Worm (Caenorhabditis elegans): ENCODE data around the gene irld-33.
"Not testable (repeated sequence)": the region's sequence is repeated elsewhere in the genome, so short reads cannot be mapped to it uniquely, and the experiment has no call there.

irld-33 gene

DNA sequence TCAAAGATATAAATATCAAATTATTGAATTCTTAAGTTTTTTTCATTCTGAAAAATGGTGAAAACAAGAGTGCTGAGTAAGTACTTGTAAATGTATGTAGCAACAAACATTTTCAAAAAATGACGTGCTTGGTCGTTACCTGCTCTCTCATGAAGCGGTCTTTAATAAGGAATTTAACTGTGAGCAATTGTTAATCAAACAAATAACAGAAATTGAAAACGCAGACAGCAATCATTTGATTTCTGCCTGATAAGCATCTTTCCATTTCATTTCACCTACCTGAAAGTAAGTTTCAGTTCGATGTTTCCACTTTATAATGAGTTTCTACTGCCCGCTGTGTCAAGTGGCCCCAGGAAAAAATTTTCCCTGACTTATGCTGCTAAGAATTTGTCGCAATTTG lies 24.2 kb downstream of the irld-33 start, which contains the start of gene math-28:
Gene math-28, plus strand, starts transcription at position 301 of the 400 bp plus-strand sequence.
- TF ChIP-seq nhr-11 (tag; optimal IDR thresholded peaks at IDR 0.05) (no peak), isw-1 (GFP tag; IDR thresholded peaks at IDR 0.05) (no peak), irx-1 (tag; optimal IDR thresholded peaks at IDR 0.05) (no peak), dpl-1 (GFP tag; optimal IDR thresholded peaks at IDR 0.05) (no peak), grh-1 (GFP tag; IDR thresholded peaks at IDR 0.05) (no peak)

- TF ChIP-seq nhr-12 (tag; optimal IDR thresholded peaks at IDR 0.05) (no peak), hlh-17 (GFP tag; optimal IDR thresholded peaks at IDR 0.05; ENCODE audit: borderline replicate concordance) (no peak), grh-1 (GFP tag; IDR thresholded peaks at IDR 0.05) (no peak), ztf-4 (tag; optimal IDR thresholded peaks at IDR 0.05) (no peak), zip-4 (GFP tag; optimal IDR thresholded peaks at IDR 0.05) (no peak), pqm-1 (tag; optimal IDR thresholded peaks at IDR 0.05) (no peak), nhr-85 (tag) (no peak), nhr-76 (tag; optimal IDR thresholded peaks at IDR 0.05) (no peak)
Measured at ce11 chrII:1766715-1767114, 27.9 kb downstream of the irld-33 start.

- TF ChIP-seq lin-35 (GFP tag; optimal IDR thresholded peaks at IDR 0.05) = peak in 1 of 2 experiments; percentile 10
- not testable (repeated sequence) for TF ChIP-seq efl-1 (optimal IDR thresholded peaks at IDR 0.05)
- peak in 1 of 2 experiments; percentile 43 for TF ChIP-seq efl-1 (GFP tag; optimal IDR thresholded peaks at IDR 0.05 in 1 of 2)
- TF ChIP-seq elt-2 (tag; optimal IDR thresholded peaks at IDR 0.05) = peak; percentile 28
Measured at ce11 chrII:1767458-1767857, 28.6 kb downstream of the irld-33 start.

DNA sequence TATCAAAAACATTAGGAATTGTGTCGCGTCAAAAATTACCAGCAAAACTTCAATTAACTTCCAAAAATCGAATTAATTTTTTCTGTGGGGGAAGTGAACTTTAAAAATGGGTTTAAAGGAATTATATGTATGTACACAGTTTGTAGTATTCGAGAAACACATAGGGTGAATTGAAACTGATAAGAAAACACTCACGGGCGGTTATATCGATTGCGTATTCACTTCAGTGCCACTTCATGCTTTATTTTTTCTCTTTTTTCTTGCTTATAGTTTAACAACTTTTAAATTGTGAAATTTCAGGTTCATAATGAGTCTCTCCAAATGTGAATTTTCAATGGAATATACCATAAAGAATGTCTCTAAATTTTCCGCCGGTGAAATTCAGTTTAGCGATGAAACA lies 32.5 kb downstream of the irld-33 start, which contains the start of gene math-26:
Gene math-26, plus strand, starts transcription at position 301 of the 400 bp plus-strand sequence.
- TF ChIP-seq unc-30, fos-1, tbx-2 (tag; optimal IDR thresholded peaks at IDR 0.05): not testable (repeated sequence)

DNA sequence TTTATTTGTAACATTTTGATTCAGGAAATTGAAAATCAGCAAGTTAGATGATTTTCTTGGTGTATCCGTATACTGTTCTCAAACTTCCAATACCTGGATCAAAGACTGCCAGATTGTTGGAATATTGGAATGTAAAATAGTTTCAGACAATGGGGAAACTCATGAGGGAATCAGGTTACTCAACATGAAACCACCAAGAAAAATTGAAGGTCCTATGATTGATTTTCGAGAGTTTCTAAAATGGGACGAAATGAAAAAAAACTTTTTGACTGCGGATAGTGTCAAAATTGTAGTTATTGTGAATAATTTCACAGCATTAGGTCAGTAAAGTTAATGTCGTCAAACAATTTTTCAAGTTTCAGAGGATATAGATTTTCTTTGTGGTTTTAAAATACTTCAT lies 32.9 kb downstream of the irld-33 start, which contains the start of gene math-3:
Gene math-3, plus strand, starts transcription at position 301 of the 400 bp plus-strand sequence.
- TF ChIP-seq nhr-28 (tag; optimal IDR thresholded peaks at IDR 0.05) = no peak
- TF ChIP-seq Y116A8C.19 (tag; optimal IDR thresholded peaks at IDR 0.05; ENCODE audit: borderline replicate concordance) = no peak
- no peak for TF ChIP-seq egl-13 (tag; optimal IDR thresholded peaks at IDR 0.05)
- no peak for TF ChIP-seq nhr-84 (tag; optimal IDR thresholded peaks at IDR 0.05)
- no peak for TF ChIP-seq unc-86 (tag; optimal IDR thresholded peaks at IDR 0.05)
- no peak for TF ChIP-seq C16A3.4 (tag; optimal IDR thresholded peaks at IDR 0.05)
- TF ChIP-seq ces-1 (GFP tag; optimal IDR thresholded peaks at IDR 0.05) = no peak
- no peak for TF ChIP-seq unc-98 (GFP tag; IDR thresholded peaks at IDR 0.05)
- TF ChIP-seq zag-1 (tag; optimal IDR thresholded peaks at IDR 0.05) = no peak
- no peak for TF ChIP-seq nhr-12 (tag; optimal IDR thresholded peaks at IDR 0.05)
- TF ChIP-seq swsn-7 (tag; optimal IDR thresholded peaks at IDR 0.05) = no peak
- no peak for TF ChIP-seq lin-15B (tag; optimal IDR thresholded peaks at IDR 0.05)
- TF ChIP-seq C04F5.9 (tag; optimal IDR thresholded peaks at IDR 0.05) = no peak
- TF ChIP-seq pag-3 (tag; optimal IDR thresholded peaks at IDR 0.05; ENCODE audit: borderline replicate concordance, insufficient read depth) = no peak
- TF ChIP-seq lin-35 (GFP tag; optimal IDR thresholded peaks at IDR 0.05) = no peak

DNA sequence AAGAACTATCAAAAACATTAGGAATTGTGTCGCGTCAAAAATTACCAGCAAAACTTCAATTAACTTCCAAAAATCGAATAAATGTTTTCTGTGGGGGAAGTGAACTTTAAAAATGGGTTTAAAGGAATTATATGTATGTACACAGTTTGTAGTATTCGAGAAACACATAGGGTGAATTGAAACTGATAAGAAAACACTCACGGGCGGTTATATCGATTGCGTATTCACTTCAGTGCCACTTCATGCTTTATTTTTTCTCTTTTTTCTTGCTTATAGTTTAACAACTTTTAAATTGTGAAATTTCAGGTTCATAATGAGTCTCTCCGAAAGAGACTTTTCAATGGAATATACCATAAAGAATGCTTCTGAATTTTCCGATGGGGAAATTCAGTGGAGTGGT lies 36.4 kb downstream of the irld-33 start, which contains the start of gene F36H5.14:
Gene F36H5.14, plus strand, starts transcription at position 301 of the 400 bp plus-strand sequence.
- not testable (repeated sequence) for TF ChIP-seq skn-1 (tag; optimal IDR thresholded peaks at IDR 0.05); grh-1 (GFP tag; IDR thresholded peaks at IDR 0.05); unc-62 (GFP tag; optimal IDR thresholded peaks at IDR 0.05)
